1 fruit fly cellular context compared by ENCODE assay signal in the genomic region with DNA sequence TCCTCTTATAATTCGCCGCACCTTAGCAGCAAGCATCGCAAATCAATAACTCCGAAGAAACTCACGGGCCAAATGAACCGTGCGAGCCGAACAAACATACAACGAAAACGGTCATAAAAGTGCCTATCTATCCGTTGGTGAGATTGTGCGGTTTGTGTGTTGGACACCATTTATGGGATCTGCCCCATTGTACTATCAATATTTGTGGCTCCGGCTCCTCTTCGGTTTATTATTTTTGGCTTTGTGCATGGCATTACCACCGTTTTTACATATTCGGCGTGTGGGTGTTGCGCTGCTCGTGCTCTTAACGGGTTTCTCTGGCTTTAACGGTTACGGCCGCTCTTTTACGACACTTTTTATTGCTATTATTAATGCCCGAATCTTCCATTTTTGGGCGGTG.
A peak's percentile ranks its signal among the peaks of the same experiment; 100 is the strongest.
TF ChIP-seq lines count a peak whose summit lies in the region.

No protein-coding gene starts in this region.

TF ChIP-seq in whole organism, embryonic, 481 proteins besides CTCF, POLR2A, EP300 and RAD21 (continued from another document and continues in another):
- TF ChIP-seq disco-r (GFP tag; optimal IDR thresholded peaks at IDR 0.05; lab: Kevin White, UChicago) = no peak
- no peak for TF ChIP-seq wek (GFP tag; optimal IDR thresholded peaks at IDR 0.05; lab: Kevin White, UChicago)
- TF ChIP-seq CG12236 (GFP tag; optimal IDR thresholded peaks at IDR 0.05; lab: Kevin White, UChicago) = no peak
- TF ChIP-seq CG12769 (tag; optimal IDR thresholded peaks at IDR 0.05; lab: Kevin White, UChicago) = peak; percentile 55
- peak; percentile 2 for TF ChIP-seq CG15011 (GFP tag; optimal IDR thresholded peaks at IDR 0.05; lab: Kevin White, UChicago)
- no peak for TF ChIP-seq pnt (GFP tag; optimal IDR thresholded peaks at IDR 0.05; lab: Kevin White, UChicago)
- no peak for TF ChIP-seq CG9797 (GFP tag; optimal IDR thresholded peaks at IDR 0.05; lab: Kevin White, UChicago)
- no peak for TF ChIP-seq CG11398 (GFP tag; optimal IDR thresholded peaks at IDR 0.05; lab: Kevin White, UChicago)
- TF ChIP-seq CG9437 (GFP tag; optimal IDR thresholded peaks at IDR 0.05; lab: Kevin White, UChicago) = no peak
- TF ChIP-seq sug (tag; optimal IDR thresholded peaks at IDR 0.05; lab: Kevin White, UChicago) = peak; percentile 46
- TF ChIP-seq Fer3 (tag; optimal IDR thresholded peaks at IDR 0.05; lab: Kevin White, UChicago) = no peak
- 0 out of 2 replicates have a peak, but pooled peaks have one; percentile 35 for TF ChIP-seq rib (GFP tag; IDR thresholded peaks at IDR 0.05; lab: Robert Waterston, UW)
- TF ChIP-seq Doc3 (GFP tag; IDR thresholded peaks at IDR 0.05; lab: Robert Waterston, UW; ENCODE audit: partially characterized antibody) = no peak
- TF ChIP-seq tll (GFP tag; optimal IDR thresholded peaks at IDR 0.05; lab: Kevin White, UChicago) = no peak
- TF ChIP-seq CG4707 (GFP tag; optimal IDR thresholded peaks at IDR 0.05; lab: Kevin White, UChicago) = peak; percentile 10
- TF ChIP-seq Sry-β (GFP tag; optimal IDR thresholded peaks at IDR 0.05; lab: Kevin White, UChicago) = no peak
- no peak for TF ChIP-seq maf-S (GFP tag; optimal IDR thresholded peaks at IDR 0.05; lab: Kevin White, UChicago)
- peak; percentile 8 for TF ChIP-seq CG11504 (tag; optimal IDR thresholded peaks at IDR 0.05; lab: Kevin White, UChicago)
- TF ChIP-seq CG3407 (GFP tag; optimal IDR thresholded peaks at IDR 0.05; lab: Kevin White, UChicago) = no peak
- no peak for TF ChIP-seq tup (GFP tag; optimal IDR thresholded peaks at IDR 0.05; lab: Kevin White, UChicago)
- 0 out of 2 replicates have a peak, but pooled peaks have one; percentile 4 for TF ChIP-seq Ada2b (GFP tag; IDR thresholded peaks at IDR 0.05; lab: Robert Waterston, UW)
- TF ChIP-seq CG1792 (GFP tag; optimal IDR thresholded peaks at IDR 0.05; lab: Kevin White, UChicago) = no peak
- TF ChIP-seq CG17361 (GFP tag; IDR thresholded peaks at IDR 0.05; lab: Robert Waterston, UW) = no peak
- peak; percentile 38 for TF ChIP-seq CG10543 (GFP tag; optimal IDR thresholded peaks at IDR 0.05; lab: Kevin White, UChicago)
- TF ChIP-seq CG13894 (tag; optimal IDR thresholded peaks at IDR 0.05; lab: Kevin White, UChicago) = peak; percentile 80
- TF ChIP-seq bowl (GFP tag; IDR thresholded peaks at IDR 0.05; lab: Robert Waterston, UW) = no peak; the same call in 1 of the 2 replicates
- no peak for TF ChIP-seq CG34376 (GFP tag; optimal IDR thresholded peaks at IDR 0.05; lab: Kevin White, UChicago)
- no peak for TF ChIP-seq CG8924 (tag; optimal IDR thresholded peaks at IDR 0.05; lab: Kevin White, UChicago)
- no peak for TF ChIP-seq CG6813 (GFP tag; optimal IDR thresholded peaks at IDR 0.05; lab: Kevin White, UChicago)
- TF ChIP-seq CG31388 (GFP tag; optimal IDR thresholded peaks at IDR 0.05; lab: Kevin White, UChicago) = no peak
- no peak for TF ChIP-seq Spps (tag; optimal IDR thresholded peaks at IDR 0.05; lab: Kevin White, UChicago)
- no peak for TF ChIP-seq eve (GFP tag; optimal IDR thresholded peaks at IDR 0.05; lab: Kevin White, UChicago)
- TF ChIP-seq nerfin-1 (tag; optimal IDR thresholded peaks at IDR 0.05; lab: Kevin White, UChicago) = no peak
- peak; percentile 42; the same call in 1 of the 3 replicates for TF ChIP-seq dysf (GFP tag; IDR thresholded peaks at IDR 0.05; lab: Robert Waterston, UW)
- TF ChIP-seq CG16813 (GFP tag; IDR thresholded peaks at IDR 0.05; lab: Robert Waterston, UW; ENCODE audit: partially characterized antibody) = no peak
- peak; percentile 34 for TF ChIP-seq gsb-n (tag; optimal IDR thresholded peaks at IDR 0.05; lab: Kevin White, UChicago)
- no peak for TF ChIP-seq CG31224 (GFP tag; IDR thresholded peaks at IDR 0.05; lab: Robert Waterston, UW)
- no peak for TF ChIP-seq CG4854 (GFP tag; optimal IDR thresholded peaks at IDR 0.05; lab: Kevin White, UChicago)
- TF ChIP-seq ash1 (GFP tag; optimal IDR thresholded peaks at IDR 0.05; lab: Kevin White, UChicago) = no peak
- no peak for TF ChIP-seq bab2 (GFP tag; optimal IDR thresholded peaks at IDR 0.05; lab: Kevin White, UChicago)
- TF ChIP-seq Oli (tag; optimal IDR thresholded peaks at IDR 0.05; lab: Kevin White, UChicago) = no peak
- no peak for TF ChIP-seq CG4424 (GFP tag; optimal IDR thresholded peaks at IDR 0.05; lab: Kevin White, UChicago)
- TF ChIP-seq Mes4 (GFP tag; optimal IDR thresholded peaks at IDR 0.05; lab: Kevin White, UChicago) = no peak
- peak in 1 of 2 experiments; percentile 27 for TF ChIP-seq Eip74EF (GFP tag; optimal IDR thresholded peaks at IDR 0.05; lab: Kevin White, UChicago)
- 0 out of 2 replicates have a peak, but pooled peaks have one; percentile 24 for TF ChIP-seq Ptx1 (GFP tag; IDR thresholded peaks at IDR 0.05; lab: Robert Waterston, UW)
- no peak for TF ChIP-seq CG7987 (GFP tag; optimal IDR thresholded peaks at IDR 0.05; lab: Kevin White, UChicago)
- TF ChIP-seq Rfx (GFP tag; IDR thresholded peaks at IDR 0.05; lab: Robert Waterston, UW) = peak; percentile 24; the same call in 1 of the 2 replicates
- no peak for TF ChIP-seq gfzf (GFP tag; optimal IDR thresholded peaks at IDR 0.05; lab: Kevin White, UChicago)
- no peak for TF ChIP-seq gem (tag; optimal IDR thresholded peaks at IDR 0.05; lab: Kevin White, UChicago)
- TF ChIP-seq CG11456 (GFP tag; IDR thresholded peaks at IDR 0.05; lab: Robert Waterston, UW) = no peak
- no peak for TF ChIP-seq CG34224 (GFP tag; IDR thresholded peaks at IDR 0.05; lab: Robert Waterston, UW; ENCODE audit: partially characterized antibody)
- no peak for TF ChIP-seq CG7963 (GFP tag; IDR thresholded peaks at IDR 0.05; lab: Robert Waterston, UW; ENCODE audit: partially characterized antibody)
- no peak for TF ChIP-seq fu2 (GFP tag; optimal IDR thresholded peaks at IDR 0.05; lab: Kevin White, UChicago)
- TF ChIP-seq Fer2 (tag; optimal IDR thresholded peaks at IDR 0.05; lab: Kevin White, UChicago) = no peak
- TF ChIP-seq Xrp1 (GFP tag; IDR thresholded peaks at IDR 0.05; lab: Robert Waterston, UW) = 0 out of 2 replicates have a peak, but pooled peaks have one; percentile 19
- TF ChIP-seq bbx (GFP tag; IDR thresholded peaks at IDR 0.05; lab: Robert Waterston, UW; ENCODE audit: partially characterized antibody) = no peak
- peak; percentile 18 for TF ChIP-seq cg (GFP tag; optimal IDR thresholded peaks at IDR 0.05; lab: Kevin White, UChicago)
- no peak for TF ChIP-seq corto (GFP tag; optimal IDR thresholded peaks at IDR 0.05; lab: Kevin White, UChicago)
- TF ChIP-seq Scr (GFP tag; IDR thresholded peaks at IDR 0.05; lab: Robert Waterston, UW; ENCODE audit: partially characterized antibody) = no peak
- no peak for TF ChIP-seq BEAF-32 (GFP tag; optimal IDR thresholded peaks at IDR 0.05; lab: Kevin White, UChicago)
- no peak for TF ChIP-seq Hr3 (GFP tag; optimal IDR thresholded peaks at IDR 0.05; lab: Kevin White, UChicago)
- no peak for TF ChIP-seq CG17328 (GFP tag; IDR thresholded peaks at IDR 0.05; lab: Robert Waterston, UW)
- no peak for TF ChIP-seq H2.0 (GFP tag; IDR thresholded peaks at IDR 0.05; lab: Robert Waterston, UW)
- no peak for TF ChIP-seq CkIIα-i1 (GFP tag; IDR thresholded peaks at IDR 0.05; lab: Robert Waterston, UW)
- no peak for TF ChIP-seq CG11696 (GFP tag; IDR thresholded peaks at IDR 0.05; lab: Robert Waterston, UW)
- no peak for TF ChIP-seq h (optimal IDR thresholded peaks at IDR 0.05; lab: Kevin White, UChicago)
- TF ChIP-seq CG14860 (GFP tag; IDR thresholded peaks at IDR 0.05; lab: Robert Waterston, UW; ENCODE audit: partially characterized antibody) = no peak
- TF ChIP-seq lola (GFP tag; optimal IDR thresholded peaks at IDR 0.05; lab: Kevin White, UChicago) = no peak
- TF ChIP-seq CG12744 (GFP tag; optimal IDR thresholded peaks at IDR 0.05; lab: Kevin White, UChicago) = no peak
- TF ChIP-seq MBD-R2 (GFP tag; IDR thresholded peaks at IDR 0.05; lab: Robert Waterston, UW) = no peak
- TF ChIP-seq sens (GFP tag; lab: Kevin White, UChicago) = peak; percentile 15
- TF ChIP-seq Pdp1 (GFP tag; optimal IDR thresholded peaks at IDR 0.05; lab: Kevin White, UChicago) = peak in 1 of 2 experiments; percentile 2
- TF ChIP-seq CG14050 (GFP tag; IDR thresholded peaks at IDR 0.05; lab: Robert Waterston, UW) = no peak
- TF ChIP-seq CG17829 (tag; optimal IDR thresholded peaks at IDR 0.05; lab: Kevin White, UChicago) = peak; percentile 15
- TF ChIP-seq D (optimal IDR thresholded peaks at IDR 0.05; lab: Kevin White, UChicago) = no peak
- no peak for TF ChIP-seq D (GFP tag; optimal IDR thresholded peaks at IDR 0.05; lab: Kevin White, UChicago)
- no peak for TF ChIP-seq CG2202 (tag; optimal IDR thresholded peaks at IDR 0.05; lab: Kevin White, UChicago)
- TF ChIP-seq p53 (GFP tag; optimal IDR thresholded peaks at IDR 0.05; lab: Kevin White, UChicago) = no peak
- no peak for TF ChIP-seq tap (tag; optimal IDR thresholded peaks at IDR 0.05; lab: Kevin White, UChicago)
- TF ChIP-seq otp (GFP tag; IDR thresholded peaks at IDR 0.05; lab: Robert Waterston, UW) = no peak
- no peak for TF ChIP-seq Dip2 (GFP tag; IDR thresholded peaks at IDR 0.05; lab: Robert Waterston, UW)
- no peak for TF ChIP-seq Mad (GFP tag; optimal IDR thresholded peaks at IDR 0.05; lab: Kevin White, UChicago)
- TF ChIP-seq crc (GFP tag; optimal IDR thresholded peaks at IDR 0.05; lab: Kevin White, UChicago) = no peak
- no peak for TF ChIP-seq CG12942 (GFP tag; optimal IDR thresholded peaks at IDR 0.05; lab: Kevin White, UChicago)
- TF ChIP-seq eyg (GFP tag; optimal IDR thresholded peaks at IDR 0.05; lab: Kevin White, UChicago) = no peak
- TF ChIP-seq CG10565 (GFP tag; optimal IDR thresholded peaks at IDR 0.05; lab: Kevin White, UChicago) = no peak
- TF ChIP-seq CG2120 (GFP tag; optimal IDR thresholded peaks at IDR 0.05; lab: Kevin White, UChicago) = no peak
- TF ChIP-seq amos (GFP tag; IDR thresholded peaks at IDR 0.05; lab: Robert Waterston, UW; ENCODE audit: partially characterized antibody) = no peak
- TF ChIP-seq caup (GFP tag; optimal IDR thresholded peaks at IDR 0.05; lab: Kevin White, UChicago; ENCODE audit: severe bottlenecking) = peak; percentile 14
- no peak for TF ChIP-seq CG5180 (GFP tag; optimal IDR thresholded peaks at IDR 0.05; lab: Kevin White, UChicago)
- no peak for TF ChIP-seq HLHmδ (GFP tag; optimal IDR thresholded peaks at IDR 0.05; lab: Kevin White, UChicago)
- no peak for TF ChIP-seq Ravus (GFP tag; IDR thresholded peaks at IDR 0.05; lab: Robert Waterston, UW)
- TF ChIP-seq chm (GFP tag; IDR thresholded peaks at IDR 0.05; lab: Robert Waterston, UW) = no peak
- no peak for TF ChIP-seq gcm (GFP tag; optimal IDR thresholded peaks at IDR 0.05; lab: Kevin White, UChicago)
- TF ChIP-seq Fer1 (GFP tag; optimal IDR thresholded peaks at IDR 0.05; lab: Kevin White, UChicago) = peak; percentile 28
- no peak for TF ChIP-seq klu (GFP tag; IDR thresholded peaks at IDR 0.05; lab: Robert Waterston, UW)
- TF ChIP-seq CG6683 (GFP tag; optimal IDR thresholded peaks at IDR 0.05; lab: Kevin White, UChicago) = no peak
- no peak for TF ChIP-seq Opbp (GFP tag; IDR thresholded peaks at IDR 0.05; lab: Robert Waterston, UW; ENCODE audit: partially characterized antibody)
- TF ChIP-seq Nf-YA (GFP tag; IDR thresholded peaks at IDR 0.05; lab: Robert Waterston, UW) = no peak
- TF ChIP-seq CG10209 (GFP tag; optimal IDR thresholded peaks at IDR 0.05; lab: Kevin White, UChicago) = peak; percentile 28
- TF ChIP-seq pfk (GFP tag; optimal IDR thresholded peaks at IDR 0.05; lab: Kevin White, UChicago) = peak; percentile 1
- TF ChIP-seq Sry-δ (GFP tag; optimal IDR thresholded peaks at IDR 0.05; lab: Kevin White, UChicago) = no peak
- no peak for TF ChIP-seq CG18011 (GFP tag; optimal IDR thresholded peaks at IDR 0.05; lab: Kevin White, UChicago)
- no peak for TF ChIP-seq Dad (GFP tag; optimal IDR thresholded peaks at IDR 0.05; lab: Kevin White, UChicago)
- TF ChIP-seq dan (GFP tag; IDR thresholded peaks at IDR 0.05; lab: Robert Waterston, UW) = no peak
- TF ChIP-seq ci (GFP tag; IDR thresholded peaks at IDR 0.05; lab: Robert Waterston, UW) = peak; percentile 43; the same call in 2 of the 3 replicates
- no peak for TF ChIP-seq HmgD (GFP tag; optimal IDR thresholded peaks at IDR 0.05; lab: Kevin White, UChicago)
- no peak for TF ChIP-seq Tbp (GFP tag; optimal IDR thresholded peaks at IDR 0.05; lab: Kevin White, UChicago)
- no peak for TF ChIP-seq CG2712 (tag; optimal IDR thresholded peaks at IDR 0.05; lab: Kevin White, UChicago)
- no peak for TF ChIP-seq Gug (GFP tag; IDR thresholded peaks at IDR 0.05; lab: Robert Waterston, UW)
- no peak for TF ChIP-seq Hand (GFP tag; optimal IDR thresholded peaks at IDR 0.05; lab: Kevin White, UChicago)
- no peak for TF ChIP-seq btn (GFP tag; optimal IDR thresholded peaks at IDR 0.05; lab: Kevin White, UChicago)
- TF ChIP-seq CG10267 (tag; optimal IDR thresholded peaks at IDR 0.05; lab: Kevin White, UChicago) = no peak
- TF ChIP-seq Drgx (GFP tag; IDR thresholded peaks at IDR 0.05; lab: Robert Waterston, UW) = no peak
- TF ChIP-seq CHES-1-like (GFP tag; optimal IDR thresholded peaks at IDR 0.05; lab: Kevin White, UChicago) = no peak
- TF ChIP-seq prd (optimal IDR thresholded peaks at IDR 0.05; lab: Kevin White, UChicago) = no peak
- TF ChIP-seq prd (GFP tag; IDR thresholded peaks at IDR 0.05; lab: Robert Waterston, UW) = no peak
- no peak for TF ChIP-seq Atf-2 (GFP tag; optimal IDR thresholded peaks at IDR 0.05; lab: Kevin White, UChicago)
- TF ChIP-seq CG7928 (GFP tag; optimal IDR thresholded peaks at IDR 0.05; lab: Kevin White, UChicago) = no peak
- no peak for TF ChIP-seq CG8765 (GFP tag; IDR thresholded peaks at IDR 0.05; lab: Robert Waterston, UW)
- no peak for TF ChIP-seq Dll (GFP tag; IDR thresholded peaks at IDR 0.05; lab: Robert Waterston, UW; ENCODE audit: partially characterized antibody)
- TF ChIP-seq CG3847 (GFP tag; IDR thresholded peaks at IDR 0.05; lab: Robert Waterston, UW) = no peak
- TF ChIP-seq lab (GFP tag; optimal IDR thresholded peaks at IDR 0.05; lab: Kevin White, UChicago) = peak; percentile 63
- TF ChIP-seq CG13424 (tag; optimal IDR thresholded peaks at IDR 0.05; lab: Kevin White, UChicago) = no peak
- TF ChIP-seq CG7839 (tag; optimal IDR thresholded peaks at IDR 0.05; lab: Kevin White, UChicago) = peak; percentile 11
- TF ChIP-seq Dbx (GFP tag; IDR thresholded peaks at IDR 0.05; lab: Robert Waterston, UW) = no peak
- no peak for TF ChIP-seq lbe (GFP tag; optimal IDR thresholded peaks at IDR 0.05; lab: Kevin White, UChicago)
- no peak for TF ChIP-seq CG14441 (GFP tag; IDR thresholded peaks at IDR 0.05; lab: Robert Waterston, UW)
- TF ChIP-seq tio (GFP tag; optimal IDR thresholded peaks at IDR 0.05; lab: Kevin White, UChicago) = no peak
- TF ChIP-seq dm (GFP tag; optimal IDR thresholded peaks at IDR 0.05; lab: Kevin White, UChicago) = no peak
- TF ChIP-seq dati (GFP tag; IDR thresholded peaks at IDR 0.05; lab: Robert Waterston, UW) = no peak
- no peak for TF ChIP-seq ase (GFP tag; IDR thresholded peaks at IDR 0.05; lab: Robert Waterston, UW)
